Fruit fly (Drosophila melanogaster): ENCODE measurements around the gene Obp19b.

dm6 chrX:20423158-20423557 lies 6.6 kb downstream of the Obp19b start:
- TF ChIP-seq CG15710 (tag; optimal IDR thresholded peaks at IDR 0.05) (no peak), Snoo (tag; optimal IDR thresholded peaks at IDR 0.05) (no peak), CG32121 (GFP tag; IDR thresholded peaks at IDR 0.05) (no peak), CG10348 (GFP tag; IDR thresholded peaks at IDR 0.05) (no peak), rn (GFP tag; IDR thresholded peaks at IDR 0.05) (no peak), D1 (tag; optimal IDR thresholded peaks at IDR 0.05) (no peak)
